Fruit fly (Drosophila melanogaster) whole organism, embryonic: ENCODE data around the gene ocn.

Experiments used
- Blimp-1 ChIP-seq: fragments of 200-800 bp; sonication (Bioruptor generic); optimal IDR thresholded peaks from 3 replicates; lab custom pipeline; 2018; ENCODE audit warnings: missing biosample characterization, missing genetic modification characterization, mild to moderate bottlenecking, moderate library complexity, missing genetic modification reagents
- CG10147 ChIP-seq: fragments of 200-800 bp; sonication (Bioruptor generic); optimal IDR thresholded peaks from 2 replicates; lab custom pipeline; 2019; ENCODE audit warnings: missing biosample characterization, mild to moderate bottlenecking, missing genetic modification characterization, moderate library complexity
- CG10267 ChIP-seq: fragments of 200-800 bp; sonication (Bioruptor generic); optimal IDR thresholded peaks from 2 replicates; lab custom pipeline; 2018; ENCODE audit warnings: missing biosample characterization, mild to moderate bottlenecking, missing genetic modification characterization, moderate library complexity
- CG11398 ChIP-seq: fragments of 200-800 bp; sonication (Bioruptor generic); optimal IDR thresholded peaks from 2 replicates; lab custom pipeline; 2016; ENCODE audit warnings: missing biosample characterization, missing genetic modification characterization
- CG12744 ChIP-seq: fragments of 200-800 bp; sonication (Bioruptor generic); optimal IDR thresholded peaks from 2 replicates; lab custom pipeline; 2016; ENCODE audit warnings: missing biosample characterization, missing genetic modification characterization
- CG12769 ChIP-seq: fragments of 200-800 bp; sonication (Bioruptor generic); optimal IDR thresholded peaks from 2 replicates; lab custom pipeline; 2019; ENCODE audit warnings: missing biosample characterization, mild to moderate bottlenecking, missing genetic modification characterization, moderate library complexity
- CG13775 ChIP-seq: fragments of 200-800 bp; sonication (Bioruptor generic); optimal IDR thresholded peaks from 3 replicates; lab custom pipeline; 2017; ENCODE audit warnings: missing biosample characterization, mild to moderate bottlenecking, missing genetic modification characterization
- CG14860 ChIP-seq: fragments of 200-800 bp; sonication (Bioruptor generic); IDR thresholded peaks from 3 replicates; pipeline ENCODE4 v1.3.6; 2022; ENCODE audit warnings: missing biosample characterization, missing genetic modification characterization; ENCODE audit not compliant: partially characterized antibody
- CG15269 ChIP-seq: fragments of 200-800 bp; sonication (Bioruptor generic); optimal IDR thresholded peaks from 2 replicates; lab custom pipeline; 2018; ENCODE audit warnings: missing biosample characterization, mild to moderate bottlenecking, missing genetic modification characterization, moderate library complexity
- CG15696 ChIP-seq: fragments of 200-800 bp; sonication (Bioruptor generic); optimal IDR thresholded peaks from 2 replicates; lab custom pipeline; 2019; ENCODE audit warnings: missing biosample characterization, mild to moderate bottlenecking, missing genetic modification characterization, moderate library complexity
- CG1602 ChIP-seq: fragments of 200-800 bp; sonication (Bioruptor generic); optimal IDR thresholded peaks from 3 replicates; lab custom pipeline; 2016; ENCODE audit warnings: missing biosample characterization, missing genetic modification characterization
- CG17829 ChIP-seq: fragments of 200-800 bp; optimal IDR thresholded peaks from 2 replicates; lab custom pipeline; 2019; ENCODE audit warnings: missing biosample characterization, mild to moderate bottlenecking, missing genetic modification characterization, moderate library complexity
- CG18619 ChIP-seq: fragments of 200-800 bp; sonication (Bioruptor generic); optimal IDR thresholded peaks from 3 replicates; lab custom pipeline; 2017; ENCODE audit warnings: missing biosample characterization, mild to moderate bottlenecking, missing genetic modification characterization
- CG2712 ChIP-seq: fragments of 200-800 bp; optimal IDR thresholded peaks from 3 replicates; lab custom pipeline; 2019; ENCODE audit warnings: missing biosample characterization, mild to moderate bottlenecking, missing genetic modification characterization, moderate library complexity
- CG3995 ChIP-seq: fragments of 200-800 bp; sonication (Bioruptor generic); optimal IDR thresholded peaks from 3 replicates; lab custom pipeline; 2016; ENCODE audit warnings: missing biosample characterization, missing genetic modification characterization
- CG4404 ChIP-seq: fragments of 200-800 bp; sonication (Bioruptor generic); IDR thresholded peaks from 2 replicates; pipeline ENCODE4 v1.3.6; 2022; ENCODE audit warnings: missing biosample characterization, missing genetic modification characterization
- CG4707 ChIP-seq: fragments of 200-800 bp; sonication (Bioruptor generic); optimal IDR thresholded peaks from 2 replicates; lab custom pipeline; 2018; ENCODE audit warnings: missing biosample characterization, mild to moderate bottlenecking, missing genetic modification characterization, moderate library complexity
- CG6272 ChIP-seq: fragments of 200-800 bp; sonication (Bioruptor generic); IDR thresholded peaks from 2 replicates; pipeline ENCODE4 v1.3.6; 2022; ENCODE audit warnings: missing biosample characterization, missing genetic modification characterization
- CG7839 ChIP-seq: fragments of 200-800 bp; sonication (Bioruptor generic); optimal IDR thresholded peaks from 3 replicates; lab custom pipeline; 2018; ENCODE audit warnings: missing biosample characterization, mild to moderate bottlenecking, missing genetic modification characterization, moderate library complexity
- CG8924 ChIP-seq: fragments of 200-800 bp; optimal IDR thresholded peaks from 3 replicates; lab custom pipeline; 2019; ENCODE audit warnings: missing biosample characterization, mild to moderate bottlenecking, missing genetic modification characterization, moderate library complexity
- Dbx ChIP-seq: fragments of 200-800 bp; sonication (Bioruptor generic); IDR thresholded peaks from 3 replicates; pipeline ENCODE4 v1.3.6; 2022; ENCODE audit warnings: missing biosample characterization, missing genetic modification characterization
- Doc2 ChIP-seq: fragments of 200-800 bp; sonication (Bioruptor generic); IDR thresholded peaks from 2 replicates; pipeline ENCODE4 v1.3.6; 2022; ENCODE audit warnings: missing biosample characterization, missing genetic modification characterization
- HLH3B ChIP-seq: fragments of 200-800 bp; sonication (Bioruptor generic); IDR thresholded peaks from 2 replicates; pipeline ENCODE4 v1.3.6; 2022; ENCODE audit warnings: missing biosample characterization, missing genetic modification characterization
- MESR4 ChIP-seq: fragments of 200-800 bp; sonication (Bioruptor generic); optimal IDR thresholded peaks from 2 replicates; lab custom pipeline; 2018; ENCODE audit warnings: missing biosample characterization, mild to moderate bottlenecking, missing genetic modification characterization, moderate library complexity
- Poxn ChIP-seq: fragments of 200-800 bp; sonication (Bioruptor generic); IDR thresholded peaks from 2 replicates; pipeline ENCODE4 v1.3.6; 2022; ENCODE audit warnings: missing biosample characterization, missing genetic modification characterization
- Ssrp ChIP-seq: fragments of 200-800 bp; sonication (Bioruptor generic); optimal IDR thresholded peaks from 2 replicates; lab custom pipeline; 2018; ENCODE audit warnings: missing biosample characterization, mild to moderate bottlenecking, missing genetic modification characterization, moderate library complexity
- Trl ChIP-seq, 3 experiments: fragments of >200 bp in 2 of 3; fragments of 200-800 bp in 1 of 3; sonication (Bioruptor generic) in 1 of 3; optimal IDR thresholded peaks; 2 replicates in 1 of 3; 3 replicates in 2 of 3; lab custom pipeline; 2016 to 2017; ENCODE audit warnings: missing biosample characterization in 1 of 3, missing genetic modification characterization in 1 of 3
- Vsx1 ChIP-seq: fragments of 200-800 bp; sonication (Bioruptor generic); optimal IDR thresholded peaks from 2 replicates; lab custom pipeline; 2017; ENCODE audit warnings: missing biosample characterization, mild to moderate bottlenecking, missing genetic modification characterization, missing genetic modification reagents
- ab ChIP-seq: fragments of 200-800 bp; sonication (Bioruptor generic); optimal IDR thresholded peaks from 2 replicates; lab custom pipeline; 2016; ENCODE audit warnings: missing biosample characterization, missing genetic modification characterization
- ash1 ChIP-seq: fragments of 200-800 bp; sonication (Bioruptor generic); optimal IDR thresholded peaks from 2 replicates; lab custom pipeline; 2018; ENCODE audit warnings: missing biosample characterization, mild to moderate bottlenecking, missing genetic modification characterization
- br ChIP-seq: fragments of >200 bp; optimal IDR thresholded peaks from 2 replicates; lab custom pipeline; 2017
- exex ChIP-seq: fragments of 200-800 bp; sonication (Bioruptor generic); optimal IDR thresholded peaks from 4 replicates; lab custom pipeline; 2018; ENCODE audit warnings: missing biosample characterization, mild to moderate bottlenecking, missing genetic modification characterization, moderate library complexity
- fd64A ChIP-seq: fragments of 200-800 bp; sonication (Bioruptor generic); optimal IDR thresholded peaks from 3 replicates; lab custom pipeline; 2018; ENCODE audit warnings: missing biosample characterization, mild to moderate bottlenecking, missing genetic modification characterization
- grau ChIP-seq: fragments of 200-800 bp; optimal IDR thresholded peaks from 3 replicates; lab custom pipeline; 2019; ENCODE audit warnings: missing biosample characterization, mild to moderate bottlenecking, missing genetic modification characterization, moderate library complexity
- gt ChIP-seq: fragments of 200-800 bp; sonication (Bioruptor generic); IDR thresholded peaks from 2 replicates; pipeline ENCODE4 v1.3.6; 2022; ENCODE audit warnings: missing biosample characterization, missing genetic modification characterization
- ken ChIP-seq: fragments of 200-800 bp; sonication (Bioruptor generic); IDR thresholded peaks from 3 replicates; pipeline ENCODE4 v1.3.6; 2022; ENCODE audit warnings: missing biosample characterization, missing genetic modification characterization
- nmo ChIP-seq: fragments of 200-800 bp; sonication (Bioruptor generic); optimal IDR thresholded peaks from 2 replicates; lab custom pipeline; 2018; ENCODE audit warnings: missing biosample characterization, mild to moderate bottlenecking, missing genetic modification characterization, moderate library complexity
- org-1 ChIP-seq: fragments of 200-800 bp; sonication (Bioruptor generic); optimal IDR thresholded peaks from 2 replicates; lab custom pipeline; 2017; ENCODE audit warnings: missing biosample characterization, missing genetic modification characterization
- schlank ChIP-seq: fragments of 200-800 bp; sonication (Bioruptor generic); optimal IDR thresholded peaks from 2 replicates; lab custom pipeline; 2018; ENCODE audit warnings: missing biosample characterization, mild to moderate bottlenecking, missing genetic modification characterization
- unpg ChIP-seq: fragments of 200-800 bp; sonication (Bioruptor generic); optimal IDR thresholded peaks from 3 replicates; lab custom pipeline; 2018; ENCODE audit warnings: missing biosample characterization, mild to moderate bottlenecking, missing genetic modification characterization, moderate library complexity
- usp ChIP-seq: fragments of >200 bp; optimal IDR thresholded peaks from 2 replicates; lab custom pipeline; 2017; ENCODE audit warnings: missing biosample characterization, missing genetic modification characterization
- vfl ChIP-seq: fragments of 200-800 bp; sonication (Bioruptor generic); optimal IDR thresholded peaks from 2 replicates; lab custom pipeline; 2016; ENCODE audit warnings: missing biosample characterization, missing genetic modification characterization

ocn gene

dm6 chr3R:30021009-30021408 lies 16.5 kb downstream of the ocn start (continued):
- TF ChIP-seq CG6272 (no peak), CG10267 (no peak), CG4707 (GFP tag; lab: Kevin White, UChicago) (no peak), ash1 (GFP tag; lab: Kevin White, UChicago) (no peak), Poxn (GFP tag; lab: Robert Waterston, UW) (no peak), CG12744 (GFP tag; lab: Kevin White, UChicago) (no peak), Blimp-1 (GFP tag; lab: Kevin White, UChicago) (no peak), Ssrp (peak; percentile 40), Trl (optimal IDR thresholded peaks at IDR 0.05; lab: Kevin White, UChicago) (no peak), Trl (GFP tag; optimal IDR thresholded peaks at IDR 0.05; lab: Kevin White, UChicago) (no peak), Doc2 (GFP tag; lab: Robert Waterston, UW) (no peak), CG1602 (no peak), fd64A (no peak), exex (tag; lab: Kevin White, UChicago) (no peak), MESR4 (GFP tag; lab: Kevin White, UChicago) (no peak), usp (GFP tag; lab: Kevin White, UChicago) (no peak), org-1 (peak; percentile 8), CG13775 (GFP tag; lab: Kevin White, UChicago) (no peak), unpg (peak; percentile 33), grau (tag; lab: Kevin White, UChicago) (peak; percentile 23), CG2712 (peak; percentile 30), ken (GFP tag; lab: Robert Waterston, UW) (no peak), schlank (no peak), vfl (no peak), ab (no peak), CG7839 (tag; lab: Kevin White, UChicago) (peak; percentile 22), Vsx1 (GFP tag; lab: Kevin White, UChicago) (no peak), nmo (GFP tag; lab: Kevin White, UChicago) (peak; percentile 12), Dbx (no peak), CG3995 (GFP tag; lab: Kevin White, UChicago) (no peak), CG12769 (tag; lab: Kevin White, UChicago) (no peak), br (lab: Kevin White, UChicago) (no peak), CG8924 (peak; percentile 8), CG14860 (GFP tag; lab: Robert Waterston, UW) (no peak), CG11398 (no peak), gt (GFP tag; lab: Robert Waterston, UW) (no peak), CG15696 (tag; lab: Kevin White, UChicago) (no peak), CG15269 (tag; lab: Kevin White, UChicago) (peak; percentile 32), CG18619 (GFP tag; lab: Kevin White, UChicago) (no peak), HLH3B (GFP tag; lab: Robert Waterston, UW) (0 out of 2 replicates have a peak, but pooled peaks have one; percentile 8), CG4404 (GFP tag; lab: Robert Waterston, UW) (no peak), CG17829 (tag; lab: Kevin White, UChicago) (peak; percentile 18), CG10147 (GFP tag; lab: Kevin White, UChicago) (no peak)
